Worm (Caenorhabditis elegans): ENCODE data around the gene R03D7.8.

ce11 chrII:10950107-10950679 is 6.5 kb downstream of the R03D7.8 start, which contains the start of gene gst-5:
- TF ChIP-seq egl-27 (tag; optimal IDR thresholded peaks at IDR 0.05) = peak in 1 of 2 experiments; percentile 13
- TF ChIP-seq nhr-90 (tag; optimal IDR thresholded peaks at IDR 0.05; ENCODE audit: poor library complexity) = peak; percentile 43
- no peak for TF ChIP-seq lin-15B (tag; optimal IDR thresholded peaks at IDR 0.05)
- no peak for TF ChIP-seq Y116A8C.19 (tag; optimal IDR thresholded peaks at IDR 0.05; ENCODE audit: borderline replicate concordance)
- TF ChIP-seq ceh-82 (tag; optimal IDR thresholded peaks at IDR 0.05) = peak; percentile 10 to 50 (median 29)
- no peak for TF ChIP-seq C16A3.4 (tag; optimal IDR thresholded peaks at IDR 0.05)
- peak; percentile 16 for TF ChIP-seq elt-2 (tag; optimal IDR thresholded peaks at IDR 0.05)

Data from whole organism, L1 larva.